Fruit fly (Drosophila melanogaster): Measurements from ENCODE around the gene Apc2.

The Apc2 gene

DNA sequence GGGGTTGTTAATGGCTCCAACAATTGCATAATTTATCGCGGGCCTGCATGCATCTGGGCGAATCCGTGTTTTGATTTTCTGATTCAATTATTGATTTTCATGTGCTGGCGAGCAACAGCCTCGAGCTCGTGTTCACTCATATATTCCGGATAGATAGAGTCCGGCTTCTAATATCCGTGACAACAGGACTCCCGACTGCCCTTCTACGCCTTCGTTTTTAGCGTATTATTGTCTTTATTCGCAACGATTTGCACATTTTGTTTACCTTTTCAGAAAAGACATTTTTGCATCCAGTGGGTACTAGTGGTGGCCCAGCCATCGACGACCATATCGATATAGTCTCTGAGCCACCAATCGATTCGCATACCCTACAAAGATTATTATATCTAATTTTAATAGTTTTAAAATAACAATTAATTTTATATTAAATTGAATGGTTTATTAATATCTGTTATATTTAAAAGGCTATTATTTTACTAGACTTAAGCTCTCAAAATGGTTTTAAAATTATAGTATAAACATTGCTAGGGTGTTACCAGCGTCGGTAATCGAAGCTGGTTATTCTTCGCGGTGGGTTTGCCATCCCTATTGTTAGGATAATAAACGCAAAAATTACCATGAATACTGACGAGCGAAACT, 2.5 kb upstream of the Apc2 start, which contains the start of the genes Myo95E and TBC1d7 (continued):
- TF ChIP-seq Sry-δ (GFP tag; optimal IDR thresholded peaks at IDR 0.05) (peak; percentile 80), bab2 (GFP tag; optimal IDR thresholded peaks at IDR 0.05) (peak; percentile 58), D19B (GFP tag; optimal IDR thresholded peaks at IDR 0.05) (peak; percentile 98), CG14965 (GFP tag; optimal IDR thresholded peaks at IDR 0.05; ENCODE audit: borderline replicate concordance) (no peak), CG1024 (GFP tag; IDR thresholded peaks at IDR 0.05) (peak; percentile 86), peb (GFP tag; IDR thresholded peaks at IDR 0.05) (peak; percentile 89), CG33213 (GFP tag; optimal IDR thresholded peaks at IDR 0.05) (peak; percentile 47), zf30C (GFP tag; optimal IDR thresholded peaks at IDR 0.05) (no peak), Nf-YC (tag; optimal IDR thresholded peaks at IDR 0.05) (no peak), btn (GFP tag; optimal IDR thresholded peaks at IDR 0.05) (no peak), fd64A (GFP tag; optimal IDR thresholded peaks at IDR 0.05) (no peak), ap (GFP tag; IDR thresholded peaks at IDR 0.05) (peak; percentile 93), CG3995 (GFP tag; optimal IDR thresholded peaks at IDR 0.05) (peak; percentile 70), CG12769 (tag; optimal IDR thresholded peaks at IDR 0.05) (no peak), CG42726 (GFP tag; IDR thresholded peaks at IDR 0.05; ENCODE audit: partially characterized antibody) (0 out of 2 replicates have a peak, but pooled peaks have one; percentile 35), Elba2 (GFP tag; optimal IDR thresholded peaks at IDR 0.05) (peak; percentile 48), B-H2 (GFP tag; optimal IDR thresholded peaks at IDR 0.05) (peak; percentile 61), CG9215 (GFP tag; IDR thresholded peaks at IDR 0.05) (peak; percentile 85), CG8944 (GFP tag; optimal IDR thresholded peaks at IDR 0.05) (peak; percentile 41), gsb (GFP tag; IDR thresholded peaks at IDR 0.05) (peak; percentile 89), CG8290 (GFP tag; optimal IDR thresholded peaks at IDR 0.05) (no peak), CG8290 (tag; optimal IDR thresholded peaks at IDR 0.05) (no peak), aop (GFP tag; IDR thresholded peaks at IDR 0.05) (peak; percentile 49; the same call in 1 of the 2 replicates), CG15696 (tag; optimal IDR thresholded peaks at IDR 0.05) (peak; percentile 71), CG16863 (GFP tag; optimal IDR thresholded peaks at IDR 0.05) (peak; percentile 6), CG16779 (GFP tag; IDR thresholded peaks at IDR 0.05) (0 out of 2 replicates have a peak, but pooled peaks have one; percentile 46), shn (GFP tag; optimal IDR thresholded peaks at IDR 0.05) (peak; percentile 15), HLHmδ (GFP tag; optimal IDR thresholded peaks at IDR 0.05) (no peak), Trl (optimal IDR thresholded peaks at IDR 0.05) (no peak), Trl (GFP tag; optimal IDR thresholded peaks at IDR 0.05) (peak; percentile 46), CG12219 (GFP tag; optimal IDR thresholded peaks at IDR 0.05) (peak; percentile 63), Xbp1 (GFP tag; optimal IDR thresholded peaks at IDR 0.05) (peak; percentile 89), chm (GFP tag; IDR thresholded peaks at IDR 0.05) (peak; percentile 82), eyg (GFP tag; optimal IDR thresholded peaks at IDR 0.05) (no peak), CG4282 (GFP tag; optimal IDR thresholded peaks at IDR 0.05) (no peak), HHEX (GFP tag; optimal IDR thresholded peaks at IDR 0.05) (peak; percentile 75), CG7928 (GFP tag; optimal IDR thresholded peaks at IDR 0.05) (peak; percentile 69), nom (GFP tag; optimal IDR thresholded peaks at IDR 0.05) (peak; percentile 48), org-1 (GFP tag; optimal IDR thresholded peaks at IDR 0.05) (peak; percentile 67), Mad (GFP tag; optimal IDR thresholded peaks at IDR 0.05) (peak; percentile 60), Jarid2 (GFP tag; optimal IDR thresholded peaks at IDR 0.05) (no peak), Antp (GFP tag; optimal IDR thresholded peaks at IDR 0.05) (peak; percentile 27), Fer2 (tag; optimal IDR thresholded peaks at IDR 0.05) (peak; percentile 73), CrebB (tag; optimal IDR thresholded peaks at IDR 0.05) (peak; percentile 60), CG31365 (tag; optimal IDR thresholded peaks at IDR 0.05) (no peak), tin (GFP tag; optimal IDR thresholded peaks at IDR 0.05) (peak; percentile 88), pita (GFP tag; optimal IDR thresholded peaks at IDR 0.05) (no peak), CG12236 (GFP tag; optimal IDR thresholded peaks at IDR 0.05) (no peak), sna (GFP tag; IDR thresholded peaks at IDR 0.05; ENCODE audit: partially characterized antibody) (peak; percentile 66; the same call in 1 of the 2 replicates), cwo (GFP tag; optimal IDR thresholded peaks at IDR 0.05) (peak; percentile 76), CG7357 (GFP tag; IDR thresholded peaks at IDR 0.05) (peak; percentile 89)

All from whole organism, embryonic.